Fruit fly (Drosophila melanogaster) whole organism: ENCODE data around the gene Gycalpha99B.

ENCODE experiments used
- CG8478 ChIP-seq: fragments of >200 bp; optimal IDR thresholded peaks from 2 replicates; lab custom pipeline; 2018; ENCODE audit warnings: inconsistent platforms
- Dll ChIP-seq: fragments of >200 bp; optimal IDR thresholded peaks from 2 replicates; lab custom pipeline; 2017

dm6 chr3R:29695744-29696143, 13.4 kb downstream of the Gycalpha99B start:
- TF ChIP-seq CG8478 (lab: Kevin White, UChicago), result no peak
- no peak for TF ChIP-seq Dll (lab: Kevin White, UChicago)
